Fruit fly (Drosophila melanogaster) S2 (cell line): ENCODE measurements around the gene CG44532.

Source experiments
- CG8478 ChIP-seq: fragments of >200 bp; optimal IDR thresholded peaks from 2 replicates; lab custom pipeline; 2018
- CTCF ChIP-seq, 2 experiments: fragments of >200 bp; optimal IDR thresholded peaks; 2 replicates each; lab custom pipeline; 2018

DNA sequence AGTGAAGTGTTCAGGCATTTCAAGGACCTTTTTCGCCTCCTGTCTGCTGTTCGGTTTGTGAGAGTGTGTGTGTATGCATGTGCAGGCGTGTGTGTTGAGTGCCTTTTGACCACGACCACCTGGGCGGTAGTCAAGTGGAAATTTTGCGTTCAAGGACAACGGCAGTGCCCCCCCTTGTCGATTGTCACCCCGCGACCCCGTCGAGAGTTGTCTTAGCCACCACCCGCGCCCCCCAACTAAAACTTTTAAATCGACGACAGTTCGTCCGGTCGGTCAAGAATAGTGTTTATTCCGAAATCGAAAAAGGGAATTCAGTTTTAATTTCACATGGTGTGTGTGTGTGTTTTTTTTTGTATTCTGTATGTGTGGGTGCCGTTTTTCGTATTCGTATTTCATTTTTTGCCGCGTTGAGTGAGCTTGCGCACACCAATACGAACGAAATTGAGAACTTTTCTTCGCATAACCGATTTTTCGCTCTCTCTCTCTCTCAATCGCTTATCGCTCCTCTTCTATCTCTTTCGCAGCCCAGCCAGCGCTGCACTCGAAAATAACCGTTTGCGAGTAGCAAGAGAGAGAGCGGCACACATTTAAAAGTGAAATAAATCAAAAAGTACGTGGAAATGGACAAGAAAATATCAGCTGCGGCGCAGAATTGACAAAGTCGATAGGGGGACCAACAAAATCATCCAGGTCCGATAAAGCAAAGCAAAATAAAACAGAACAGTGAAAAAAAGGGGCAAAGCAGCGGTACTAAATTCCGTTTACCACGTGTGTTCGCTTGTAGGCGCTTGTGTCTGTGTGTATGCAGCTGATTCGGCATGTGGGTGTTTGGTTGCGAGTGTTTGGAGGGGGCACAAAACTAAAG is 2.0 kb downstream of the CG44532 start:
- TF ChIP-seq CTCF (optimal IDR thresholded peaks at IDR 0.05; lab: Kevin White, UChicago), result no peak
- no peak for TF ChIP-seq CG8478 (lab: Kevin White, UChicago)
